Fruit fly (Drosophila melanogaster): ENCODE measurements around the gene Pits.

Pits gene

dm6 chrX:12577722-12578121 lies 5.3 kb downstream of the Pits start:
- peak; percentile 62 for TF ChIP-seq EcR (GFP tag; optimal IDR thresholded peaks at IDR 0.05)
- no peak for TF ChIP-seq CG32121 (GFP tag; IDR thresholded peaks at IDR 0.05)

- TF ChIP-seq CG32121 (GFP tag; IDR thresholded peaks at IDR 0.05) (peak; percentile 87), Snoo (tag; optimal IDR thresholded peaks at IDR 0.05) (peak; percentile 69), CG17806 (tag; optimal IDR thresholded peaks at IDR 0.05) (peak; percentile 86), gl (tag; optimal IDR thresholded peaks at IDR 0.05) (peak; percentile 39), CG15710 (tag; optimal IDR thresholded peaks at IDR 0.05) (peak; percentile 82), CG8159 (tag; optimal IDR thresholded peaks at IDR 0.05) (peak; percentile 88), EcR (GFP tag; optimal IDR thresholded peaks at IDR 0.05) (peak; percentile 12), CG8301 (tag; optimal IDR thresholded peaks at IDR 0.05) (peak; percentile 93), D1 (tag; optimal IDR thresholded peaks at IDR 0.05) (peak; percentile 79), CG9948 (tag; optimal IDR thresholded peaks at IDR 0.05) (peak; percentile 92), rn (GFP tag; IDR thresholded peaks at IDR 0.05) (peak; percentile 72; the same call in 1 of the 2 replicates), CG14655 (GFP tag; optimal IDR thresholded peaks at IDR 0.05) (peak; percentile 96), Ets98B (GFP tag; IDR thresholded peaks at IDR 0.05) (peak; percentile 77), CG12605 (GFP tag; IDR thresholded peaks at IDR 0.05) (peak; percentile 61; the same call in 1 of the 2 replicates), CG13204 (GFP tag; optimal IDR thresholded peaks at IDR 0.05) (peak; percentile 62), CG34367 (tag; optimal IDR thresholded peaks at IDR 0.05) (peak; percentile 86), Pif1A (GFP tag; optimal IDR thresholded peaks at IDR 0.05) (peak; percentile 92), CG4496 (GFP tag; IDR thresholded peaks at IDR 0.05) (peak; percentile 91), CG10348 (GFP tag; IDR thresholded peaks at IDR 0.05) (peak; percentile 41; the same call in 1 of the 2 replicates), fd96Ca (GFP tag; IDR thresholded peaks at IDR 0.05) (peak; percentile 85), Pif1B (GFP tag; optimal IDR thresholded peaks at IDR 0.05) (peak; percentile 87)
These were observed 7.1 kb downstream of the Pits start for dm6 chrX:12575827-12576408.

dm6 chrX:12575292-12575826 lies 7.6 kb downstream of the Pits start:
- TF ChIP-seq CG17806 (tag; optimal IDR thresholded peaks at IDR 0.05), result peak; percentile 3
- no peak for TF ChIP-seq Pif1A (GFP tag; optimal IDR thresholded peaks at IDR 0.05)
- TF ChIP-seq Snoo (tag; optimal IDR thresholded peaks at IDR 0.05), result no peak
- TF ChIP-seq CG9948 (tag; optimal IDR thresholded peaks at IDR 0.05), result peak; percentile 40
- no peak for TF ChIP-seq CG15710 (tag; optimal IDR thresholded peaks at IDR 0.05)
- peak; percentile 14 for TF ChIP-seq CG8301 (tag; optimal IDR thresholded peaks at IDR 0.05)
- TF ChIP-seq CG8159 (tag; optimal IDR thresholded peaks at IDR 0.05), result peak; percentile 39
- TF ChIP-seq fd96Ca (GFP tag; IDR thresholded peaks at IDR 0.05), result peak; percentile 45; the same call in 1 of the 3 replicates
- TF ChIP-seq CG14655 (GFP tag; optimal IDR thresholded peaks at IDR 0.05), result no peak
- TF ChIP-seq EcR (GFP tag; optimal IDR thresholded peaks at IDR 0.05), result no peak
- TF ChIP-seq CG34367 (tag; optimal IDR thresholded peaks at IDR 0.05), result no peak
- no peak for TF ChIP-seq gl (tag; optimal IDR thresholded peaks at IDR 0.05)
- no peak for TF ChIP-seq CG13204 (GFP tag; optimal IDR thresholded peaks at IDR 0.05)
- TF ChIP-seq Pif1B (GFP tag; optimal IDR thresholded peaks at IDR 0.05), result no peak
- TF ChIP-seq rn (GFP tag; IDR thresholded peaks at IDR 0.05), result no peak
- no peak for TF ChIP-seq CG32121 (GFP tag; IDR thresholded peaks at IDR 0.05)
- TF ChIP-seq Ets98B (GFP tag; IDR thresholded peaks at IDR 0.05), result peak; percentile 7; the same call in 1 of the 2 replicates

dm6 chrX:12574666-12575202 lies 8.3 kb downstream of the Pits start:
- TF ChIP-seq Pif1A (GFP tag; optimal IDR thresholded peaks at IDR 0.05), result peak; percentile 89
- peak; percentile 95 for TF ChIP-seq CG4496 (GFP tag; IDR thresholded peaks at IDR 0.05)
- peak; percentile 95 for TF ChIP-seq CG13204 (GFP tag; optimal IDR thresholded peaks at IDR 0.05)
- TF ChIP-seq CG10348 (GFP tag; IDR thresholded peaks at IDR 0.05), result no peak
- peak; percentile 61 for TF ChIP-seq D1 (tag; optimal IDR thresholded peaks at IDR 0.05)
- peak; percentile 98 for TF ChIP-seq gl (tag; optimal IDR thresholded peaks at IDR 0.05)
- TF ChIP-seq CG8159 (tag; optimal IDR thresholded peaks at IDR 0.05), result peak; percentile 85
- peak; percentile 92 for TF ChIP-seq Pif1B (GFP tag; optimal IDR thresholded peaks at IDR 0.05)
- peak; percentile 78 for TF ChIP-seq Snoo (tag; optimal IDR thresholded peaks at IDR 0.05)
- peak; percentile 91 for TF ChIP-seq Ets98B (GFP tag; IDR thresholded peaks at IDR 0.05)
- TF ChIP-seq CG32121 (GFP tag; IDR thresholded peaks at IDR 0.05), result peak; percentile 91
- TF ChIP-seq CG14655 (GFP tag; optimal IDR thresholded peaks at IDR 0.05), result peak; percentile 87
- peak; percentile 88 for TF ChIP-seq CG15710 (tag; optimal IDR thresholded peaks at IDR 0.05)
- peak; percentile 81 for TF ChIP-seq CG8301 (tag; optimal IDR thresholded peaks at IDR 0.05)
- peak; percentile 85 for TF ChIP-seq EcR (GFP tag; optimal IDR thresholded peaks at IDR 0.05)
- peak; percentile 93 for TF ChIP-seq CG34367 (tag; optimal IDR thresholded peaks at IDR 0.05)
- TF ChIP-seq CG9948 (tag; optimal IDR thresholded peaks at IDR 0.05), result peak; percentile 82
- TF ChIP-seq rn (GFP tag; IDR thresholded peaks at IDR 0.05), result peak; percentile 76
- peak; percentile 82 for TF ChIP-seq CG17806 (tag; optimal IDR thresholded peaks at IDR 0.05)
- peak; percentile 96 for TF ChIP-seq CG12605 (GFP tag; IDR thresholded peaks at IDR 0.05)
- TF ChIP-seq fd96Ca (GFP tag; IDR thresholded peaks at IDR 0.05), result peak; percentile 91

dm6 chrX:12568292-12568923 lies 14.6 kb downstream of the Pits start, which contains the start of gene hwt:
Gene hwt (minus strand): TSS chrX:12568452.
- TF ChIP-seq CG9948 (tag; optimal IDR thresholded peaks at IDR 0.05) (no peak), CG12605 (GFP tag; IDR thresholded peaks at IDR 0.05) (no peak), CG13204 (GFP tag; optimal IDR thresholded peaks at IDR 0.05) (no peak), gl (tag; optimal IDR thresholded peaks at IDR 0.05) (no peak), EcR (GFP tag; optimal IDR thresholded peaks at IDR 0.05) (no peak), CG34367 (tag; optimal IDR thresholded peaks at IDR 0.05) (no peak), CG17806 (tag; optimal IDR thresholded peaks at IDR 0.05) (no peak), CG10348 (GFP tag; IDR thresholded peaks at IDR 0.05) (no peak)
